Worm (Caenorhabditis elegans) whole organism, L2 larva: ENCODE measurements around the gene K04G11.1.

Experiments used
- C34F6.9 ChIP-seq: fragments of 150-350 bp; optimal IDR thresholded peaks from 2 replicates; lab custom pipeline; 2014; ENCODE audit warnings: missing biosample characterization, missing genetic modification characterization
- F13H6.1 ChIP-seq: sonication (generic microtip); optimal IDR thresholded peaks from 2 replicates; lab custom pipeline; 2016; ENCODE audit warnings: missing genetic modification characterization, missing compliant biosample characterization
- Y55F3AM.14 ChIP-seq: fragments of 200-800 bp; sonication (Bioruptor generic); optimal IDR thresholded peaks from 2 replicates; lab custom pipeline; 2018; ENCODE audit warnings: mild to moderate bottlenecking, missing genetic modification characterization, missing compliant biosample characterization
- ZK546.5 ChIP-seq: sonication (generic microtip); optimal IDR thresholded peaks from 2 replicates; lab custom pipeline; 2017; ENCODE audit warnings: missing biosample characterization, missing genetic modification characterization
- alr-1 ChIP-seq: fragments of 150-350 bp; optimal IDR thresholded peaks from 2 replicates; lab custom pipeline; 2014; ENCODE audit warnings: missing biosample characterization, missing genetic modification characterization
- aly-2 ChIP-seq: fragments of 150-350 bp; optimal IDR thresholded peaks from 2 replicates; lab custom pipeline; 2014; ENCODE audit warnings: missing biosample characterization, missing genetic modification characterization
- ceh-16 ChIP-seq: fragments of 150-350 bp; optimal IDR thresholded peaks from 2 replicates; lab custom pipeline; 2014; ENCODE audit warnings: missing biosample characterization, missing genetic modification characterization
- ceh-82 ChIP-seq: fragments of 150-350 bp; optimal IDR thresholded peaks from 2 replicates; lab custom pipeline; 2014; ENCODE audit warnings: missing biosample characterization, missing genetic modification characterization
- crh-2 ChIP-seq: sonication (generic microtip); optimal IDR thresholded peaks from 2 replicates; lab custom pipeline; 2017; ENCODE audit warnings: missing biosample characterization, missing genetic modification characterization
- dmd-4 ChIP-seq: sonication (generic microtip); optimal IDR thresholded peaks from 2 replicates; lab custom pipeline; 2017; ENCODE audit warnings: missing biosample characterization, missing genetic modification characterization
- egl-27 ChIP-seq: sonication (generic microtip); optimal IDR thresholded peaks from 3 replicates; lab custom pipeline; 2017; ENCODE audit warnings: missing biosample characterization, missing genetic modification reagents, missing genetic modification characterization
- elt-1 ChIP-seq: fragments of 150-350 bp; optimal IDR thresholded peaks from 2 replicates; lab custom pipeline; 2014; ENCODE audit warnings: missing biosample characterization, missing genetic modification characterization
- elt-3 ChIP-seq: sonication (generic microtip); optimal IDR thresholded peaks from 2 replicates; lab custom pipeline; 2017; ENCODE audit warnings: missing biosample characterization, missing genetic modification characterization
- fos-1 ChIP-seq: fragments of 150-350 bp; optimal IDR thresholded peaks from 2 replicates; lab custom pipeline; 2014; ENCODE audit warnings: missing biosample characterization, missing genetic modification characterization
- gmeb-1 ChIP-seq: fragments of 150-350 bp; optimal IDR thresholded peaks from 2 replicates; lab custom pipeline; 2014; ENCODE audit warnings: missing biosample characterization, missing genetic modification characterization
- lin-11 ChIP-seq: fragments of 150-350 bp; sonication (generic microtip); optimal IDR thresholded peaks from 2 replicates; lab custom pipeline; 2014; ENCODE audit warnings: missing biosample characterization, missing genetic modification characterization, inconsistent platforms, mixed read lengths
- lin-13 ChIP-seq: fragments of 150-350 bp; optimal IDR thresholded peaks from 2 replicates; lab custom pipeline; 2014; ENCODE audit warnings: missing biosample characterization, missing genetic modification reagents, missing genetic modification characterization
- lsy-2 ChIP-seq, 2 experiments: fragments of 150-350 bp in 1 of 2; sonication (generic microtip) in 1 of 2; optimal IDR thresholded peaks; 2 replicates each; lab custom pipeline; 2014 to 2017; ENCODE audit warnings: missing biosample characterization in 2 of 2, missing genetic modification characterization in 2 of 2
- mab-5 ChIP-seq: fragments of 150-350 bp; optimal IDR thresholded peaks from 2 replicates; lab custom pipeline; 2014; ENCODE audit warnings: missing biosample characterization, missing genetic modification characterization
- mbf-1 ChIP-seq: sonication (generic microtip); optimal IDR thresholded peaks from 2 replicates; lab custom pipeline; 2017; ENCODE audit warnings: missing biosample characterization, missing genetic modification characterization
- mdl-1 ChIP-seq, 2 experiments: fragments of 150-350 bp in 1 of 2; sonication (generic microtip) in 1 of 2; optimal IDR thresholded peaks; 2 replicates each; lab custom pipeline; 2017; ENCODE audit warnings: missing biosample characterization in 2 of 2, missing genetic modification characterization in 2 of 2
- nhr-10 ChIP-seq: sonication (generic microtip); optimal IDR thresholded peaks from 2 replicates; lab custom pipeline; 2017; ENCODE audit warnings: missing biosample characterization, missing genetic modification characterization
- nhr-11 ChIP-seq: fragments of 150-350 bp; optimal IDR thresholded peaks from 2 replicates; lab custom pipeline; 2014; ENCODE audit warnings: missing biosample characterization, missing genetic modification characterization
- nhr-12 ChIP-seq: fragments of 150-350 bp; optimal IDR thresholded peaks from 2 replicates; lab custom pipeline; 2014; ENCODE audit warnings: missing biosample characterization, missing genetic modification characterization
- nhr-129 ChIP-seq: fragments of 150-350 bp; optimal IDR thresholded peaks from 2 replicates; lab custom pipeline; 2014; ENCODE audit warnings: missing biosample characterization, missing genetic modification characterization
- nhr-23 ChIP-seq: fragments of 150-350 bp; optimal IDR thresholded peaks from 2 replicates; lab custom pipeline; 2014; ENCODE audit warnings: missing biosample characterization, missing genetic modification reagents, missing genetic modification characterization
- nhr-237 ChIP-seq: fragments of 150-350 bp; optimal IDR thresholded peaks from 2 replicates; lab custom pipeline; 2014; ENCODE audit warnings: missing biosample characterization, missing genetic modification characterization
- nhr-25 ChIP-seq: fragments of 150-350 bp; sonication (generic microtip); optimal IDR thresholded peaks from 3 replicates; lab custom pipeline; 2014; ENCODE audit warnings: missing biosample characterization, missing genetic modification characterization
- nhr-6 ChIP-seq: fragments of 150-350 bp; optimal IDR thresholded peaks from 2 replicates; lab custom pipeline; 2014; ENCODE audit warnings: missing biosample characterization, missing genetic modification characterization
- nhr-77 ChIP-seq: fragments of 150-350 bp; optimal IDR thresholded peaks from 2 replicates; lab custom pipeline; 2014; ENCODE audit warnings: missing biosample characterization, missing genetic modification characterization
- peb-1 ChIP-seq: fragments of 150-350 bp; optimal IDR thresholded peaks from 2 replicates; lab custom pipeline; 2014; ENCODE audit warnings: missing biosample characterization, missing genetic modification characterization
- sem-4 ChIP-seq: fragments of 150-350 bp; optimal IDR thresholded peaks from 2 replicates; lab custom pipeline; 2014; ENCODE audit warnings: missing biosample characterization, missing genetic modification reagents, missing genetic modification characterization
- skn-1 ChIP-seq: sonication (generic microtip); optimal IDR thresholded peaks from 2 replicates; lab custom pipeline; 2017; ENCODE audit warnings: missing biosample characterization, missing genetic modification characterization
- sma-9 ChIP-seq, 2 experiments: fragments of 150-350 bp in 1 of 2; sonication (generic microtip) in 1 of 2; optimal IDR thresholded peaks; 2 replicates each; lab custom pipeline; 2014 to 2016; ENCODE audit warnings: missing genetic modification characterization in 2 of 2, mild to moderate bottlenecking in 1 of 2, missing biosample characterization in 1 of 2, missing compliant biosample characterization in 1 of 2, missing genetic modification reagents in 1 of 2, moderate library complexity in 1 of 2
- snpc-4 ChIP-seq: fragments of 150-350 bp; optimal IDR thresholded peaks from 2 replicates; lab custom pipeline; 2014; ENCODE audit warnings: missing biosample characterization, missing genetic modification characterization
- unc-39 ChIP-seq: fragments of 150-350 bp; optimal IDR thresholded peaks from 2 replicates; lab custom pipeline; 2014; ENCODE audit warnings: missing biosample characterization, missing genetic modification characterization
- unc-55 ChIP-seq: fragments of 150-350 bp; sonication (generic microtip); optimal IDR thresholded peaks from 3 replicates; lab custom pipeline; 2014; ENCODE audit warnings: missing biosample characterization, missing genetic modification reagents, missing genetic modification characterization
- unc-62 ChIP-seq: fragments of 150-350 bp; optimal IDR thresholded peaks from 2 replicates; lab custom pipeline; 2014; ENCODE audit warnings: missing biosample characterization, missing genetic modification reagents, missing genetic modification characterization
- zag-1 ChIP-seq: fragments of 150-350 bp; optimal IDR thresholded peaks from 2 replicates; lab custom pipeline; 2014; ENCODE audit warnings: missing biosample characterization, missing genetic modification characterization
- ztf-11 ChIP-seq: sonication (generic microtip); optimal IDR thresholded peaks from 2 replicates; lab custom pipeline; 2017; ENCODE audit warnings: missing biosample characterization, missing genetic modification characterization
- ztf-4 ChIP-seq: fragments of 150-350 bp; optimal IDR thresholded peaks from 2 replicates; lab custom pipeline; 2014; ENCODE audit warnings: missing biosample characterization, missing genetic modification characterization

K04G11.1 gene

ce11 chrX:14334151-14334550, 1.2 kb upstream of the K04G11.1 start (continued):
- TF ChIP-seq ztf-11 (no peak), egl-27 (tag; lab: Kevin White, UChicago) (peak; percentile 26), nhr-129 (tag; lab: Kevin White, UChicago) (peak; percentile 69), nhr-12 (no peak), mab-5 (no peak), ceh-16 (tag; lab: Kevin White, UChicago) (no peak), ztf-4 (tag; lab: Kevin White, UChicago) (no peak), sma-9 (GFP tag; optimal IDR thresholded peaks at IDR 0.05; lab: Kevin White, UChicago) (peak; percentile 61), sma-9 (tag; optimal IDR thresholded peaks at IDR 0.05; lab: Kevin White, UChicago) (no peak), nhr-237 (no peak), unc-55 (GFP tag; lab: Kevin White, UChicago) (no peak), C34F6.9 (peak; percentile 27), Y55F3AM.14 (no peak), ZK546.5 (no peak), nhr-23 (tag; lab: Kevin White, UChicago) (no peak), aly-2 (tag; lab: Kevin White, UChicago) (no peak), skn-1 (no peak), lin-11 (no peak), lin-13 (GFP tag; lab: Kevin White, UChicago) (no peak), nhr-10 (tag; lab: Kevin White, UChicago) (no peak), crh-2 (tag; lab: Kevin White, UChicago) (no peak), nhr-11 (no peak), lsy-2 (tag; optimal IDR thresholded peaks at IDR 0.05; lab: Kevin White, UChicago) (peak in 1 of 2 experiments; percentile 68)

DNA sequence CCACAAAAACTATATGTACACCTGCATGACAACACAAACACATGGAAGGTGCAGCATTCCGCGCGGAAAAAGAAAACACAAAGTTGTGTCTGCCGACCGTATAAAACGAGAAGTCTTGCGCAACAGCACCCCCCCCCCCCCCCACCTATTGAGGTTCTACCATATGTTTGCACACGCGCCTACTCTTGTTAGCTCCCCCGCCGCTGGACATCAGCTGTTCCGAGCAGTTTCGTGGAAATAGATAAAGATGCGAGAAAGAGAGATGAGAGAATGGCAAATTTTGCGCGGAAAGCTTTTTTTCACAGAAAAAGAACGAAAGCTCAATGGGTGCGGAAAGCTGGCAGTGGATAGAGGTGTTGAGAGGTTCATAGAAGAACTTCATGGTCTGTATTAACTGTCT, 301 bp downstream of the K04G11.1 start:
- no peak for TF ChIP-seq nhr-6 (tag; lab: Kevin White, UChicago)
- no peak for TF ChIP-seq ztf-4 (tag; lab: Kevin White, UChicago)
- no peak for TF ChIP-seq nhr-237
- TF ChIP-seq gmeb-1 (tag; lab: Kevin White, UChicago) = no peak
- TF ChIP-seq sem-4 (tag; lab: Kevin White, UChicago) = no peak
- no peak for TF ChIP-seq nhr-129 (tag; lab: Kevin White, UChicago)
- no peak for TF ChIP-seq F13H6.1 (tag; lab: Kevin White, UChicago)
- no peak for TF ChIP-seq snpc-4 (tag; lab: Kevin White, UChicago)
- TF ChIP-seq mdl-1 (tag; optimal IDR thresholded peaks at IDR 0.05; lab: Kevin White, UChicago) = no peak
- no peak for TF ChIP-seq peb-1 (tag; lab: Kevin White, UChicago)
- TF ChIP-seq, all 48 proteins: peak for 0

ce11 chrX:14338896-14339295, 3.6 kb downstream of the K04G11.1 start:
- TF ChIP-seq unc-55 (GFP tag; lab: Kevin White, UChicago) (no peak), nhr-77 (tag; lab: Kevin White, UChicago) (no peak), skn-1 (no peak), alr-1 (tag; lab: Kevin White, UChicago) (no peak), nhr-12 (no peak), gmeb-1 (tag; lab: Kevin White, UChicago) (no peak), mdl-1 (tag; optimal IDR thresholded peaks at IDR 0.05; lab: Kevin White, UChicago) (no peak), dmd-4 (tag; lab: Kevin White, UChicago) (no peak), sem-4 (tag; lab: Kevin White, UChicago) (no peak), zag-1 (no peak), lsy-2 (tag; optimal IDR thresholded peaks at IDR 0.05; lab: Kevin White, UChicago) (no peak), mbf-1 (tag; lab: Kevin White, UChicago) (no peak), lin-13 (GFP tag; lab: Kevin White, UChicago) (no peak), aly-2 (tag; lab: Kevin White, UChicago) (no peak), peb-1 (tag; lab: Kevin White, UChicago) (no peak), C34F6.9 (no peak), fos-1 (tag; lab: Kevin White, UChicago) (no peak), unc-62 (GFP tag; lab: Kevin White, UChicago) (no peak), unc-39 (tag; lab: Kevin White, UChicago) (no peak), ZK546.5 (no peak)

- no peak for TF ChIP-seq ceh-82
- no peak for TF ChIP-seq snpc-4 (tag; lab: Kevin White, UChicago)
- TF ChIP-seq ZK546.5 = no peak
- TF ChIP-seq nhr-25 (tag; lab: Kevin White, UChicago) = no peak
- TF ChIP-seq elt-1 (tag; lab: Kevin White, UChicago) = no peak
- no peak for TF ChIP-seq lin-11
- TF ChIP-seq nhr-6 (tag; lab: Kevin White, UChicago) = no peak
- TF ChIP-seq Y55F3AM.14 = no peak
- no peak for TF ChIP-seq nhr-237
- TF ChIP-seq ztf-4 (tag; lab: Kevin White, UChicago) = no peak
- TF ChIP-seq elt-3 (tag; lab: Kevin White, UChicago) = no peak
- no peak for TF ChIP-seq F13H6.1 (tag; lab: Kevin White, UChicago)
Measured at ce11 chrX:14339723-14340122, 4.4 kb downstream of the K04G11.1 start.
